Worm (Caenorhabditis elegans): ENCODE measurements around the gene ZK105.13.

Gene ZK105.13

ce11 chrV:7672258-7672657 lies 40.7 kb downstream of the ZK105.13 start, which contains the start of gene C12D5.4:
TSS of gene C12D5.4 (plus strand) at chrV:7672558.
- TF ChIP-seq lsy-2 (tag; optimal IDR thresholded peaks at IDR 0.05) (no peak), blmp-1 (tag; optimal IDR thresholded peaks at IDR 0.05) (no peak), snpc-4 (tag; optimal IDR thresholded peaks at IDR 0.05) (no peak), ces-1 (GFP tag; optimal IDR thresholded peaks at IDR 0.05) (no peak)

- TF ChIP-seq ceh-39 (tag; optimal IDR thresholded peaks at IDR 0.05) (no peak), elt-1 (tag; optimal IDR thresholded peaks at IDR 0.05; ENCODE audit: borderline replicate concordance, insufficient read depth) (no peak), lin-32 (GFP tag; optimal IDR thresholded peaks at IDR 0.05) (no peak), flh-1 (GFP tag; optimal IDR thresholded peaks at IDR 0.05) (no peak), mab-5 (tag; optimal IDR thresholded peaks at IDR 0.05) (no peak)
Observed at ce11 chrV:7667940-7668339, 45.0 kb downstream of the ZK105.13 start, which contains the start of gene C12D5.5. TSS of gene C12D5.5 (plus strand) at chrV:7668240.
